Fruit fly (Drosophila melanogaster) whole organism, embryonic: ENCODE data around the gene CG12589.

Experiments used
- CG10274 ChIP-seq: fragments of 200-800 bp; sonication (Bioruptor generic); optimal IDR thresholded peaks from 3 replicates; lab custom pipeline; 2017; ENCODE audit warnings: missing biosample characterization, mild to moderate bottlenecking, missing genetic modification characterization
- CG10366 ChIP-seq: fragments of 200-800 bp; sonication (Bioruptor generic); IDR thresholded peaks from 2 replicates; pipeline ENCODE4 v1.3.6; 2022; ENCODE audit warnings: missing biosample characterization, missing genetic modification characterization
- CG10979 ChIP-seq: fragments of 200-800 bp; sonication (Bioruptor generic); optimal IDR thresholded peaks from 2 replicates; lab custom pipeline; 2018; ENCODE audit warnings: missing biosample characterization, mild to moderate bottlenecking, missing genetic modification characterization, moderate library complexity
- CG14014 ChIP-seq: fragments of 200-800 bp; sonication (Bioruptor generic); IDR thresholded peaks from 2 replicates; pipeline ENCODE4 v1.3.6; 2022; ENCODE audit warnings: missing biosample characterization, missing genetic modification characterization
- CG14860 ChIP-seq: fragments of 200-800 bp; sonication (Bioruptor generic); IDR thresholded peaks from 3 replicates; pipeline ENCODE4 v1.3.6; 2022; ENCODE audit warnings: missing biosample characterization, missing genetic modification characterization; ENCODE audit not compliant: partially characterized antibody
- CG16813 ChIP-seq: fragments of 200-800 bp; sonication (Bioruptor generic); IDR thresholded peaks from 3 replicates; pipeline ENCODE4 v1.3.6; 2022; ENCODE audit warnings: missing biosample characterization, missing genetic modification characterization; ENCODE audit not compliant: partially characterized antibody
- CG17359 ChIP-seq: fragments of 200-800 bp; sonication (Bioruptor generic); optimal IDR thresholded peaks from 3 replicates; lab custom pipeline; 2018; ENCODE audit warnings: missing biosample characterization, mild to moderate bottlenecking, missing genetic modification characterization, moderate library complexity
- CG17829 ChIP-seq: fragments of 200-800 bp; optimal IDR thresholded peaks from 2 replicates; lab custom pipeline; 2019; ENCODE audit warnings: missing biosample characterization, mild to moderate bottlenecking, missing genetic modification characterization, moderate library complexity
- CG18476 ChIP-seq: fragments of 200-800 bp; sonication (Bioruptor generic); optimal IDR thresholded peaks from 2 replicates; lab custom pipeline; 2016; ENCODE audit warnings: missing biosample characterization, mild to moderate bottlenecking, missing genetic modification characterization
- CG34224 ChIP-seq: fragments of 200-800 bp; sonication (Bioruptor generic); IDR thresholded peaks from 3 replicates; pipeline ENCODE4 v1.3.6; 2022; ENCODE audit warnings: missing biosample characterization, missing genetic modification characterization; ENCODE audit not compliant: partially characterized antibody
- CG4282 ChIP-seq: fragments of 200-800 bp; sonication (Bioruptor generic); optimal IDR thresholded peaks from 2 replicates; lab custom pipeline; 2016; ENCODE audit warnings: missing biosample characterization, missing genetic modification characterization
- CG4424 ChIP-seq: fragments of 200-800 bp; sonication (Bioruptor generic); optimal IDR thresholded peaks from 3 replicates; lab custom pipeline; 2016; ENCODE audit warnings: missing biosample characterization, missing genetic modification characterization
- CG4730 ChIP-seq: fragments of 200-800 bp; sonication (Bioruptor generic); IDR thresholded peaks from 2 replicates; pipeline ENCODE4 v1.3.6; 2022; ENCODE audit warnings: missing biosample characterization, missing genetic modification characterization
- CG6813 ChIP-seq: fragments of 200-800 bp; sonication (Bioruptor generic); optimal IDR thresholded peaks from 2 replicates; lab custom pipeline; 2017; ENCODE audit warnings: missing biosample characterization, missing genetic modification characterization, mild to moderate bottlenecking, moderate library complexity, missing genetic modification reagents
- CG7556 ChIP-seq: fragments of 200-800 bp; sonication (Bioruptor generic); optimal IDR thresholded peaks from 2 replicates; lab custom pipeline; 2017; ENCODE audit warnings: missing biosample characterization, mild to moderate bottlenecking, missing genetic modification characterization
- CG7963 ChIP-seq: fragments of 200-800 bp; sonication (Bioruptor generic); IDR thresholded peaks from 3 replicates; pipeline ENCODE4 v1.3.6; 2022; ENCODE audit warnings: missing biosample characterization, missing genetic modification characterization; ENCODE audit not compliant: partially characterized antibody
- CG7987 ChIP-seq: fragments of 200-800 bp; sonication (Bioruptor generic); optimal IDR thresholded peaks from 2 replicates; lab custom pipeline; 2018; ENCODE audit warnings: missing biosample characterization, mild to moderate bottlenecking, missing genetic modification characterization, moderate library complexity
- CG8089 ChIP-seq: fragments of 200-800 bp; sonication (Bioruptor generic); optimal IDR thresholded peaks from 3 replicates; lab custom pipeline; 2016; ENCODE audit warnings: missing biosample characterization, missing genetic modification characterization
- CG8478 ChIP-seq: fragments of >200 bp; optimal IDR thresholded peaks from 2 replicates; lab custom pipeline; 2018
- CG9876 ChIP-seq: fragments of 200-800 bp; sonication (Bioruptor generic); optimal IDR thresholded peaks from 2 replicates; lab custom pipeline; 2016; ENCODE audit warnings: missing biosample characterization, missing genetic modification characterization
- CTCF ChIP-seq: fragments of 200-800 bp; sonication (Bioruptor generic); optimal IDR thresholded peaks from 2 replicates; lab custom pipeline; 2017; ENCODE audit warnings: missing biosample characterization, mild to moderate bottlenecking, missing genetic modification characterization, moderate library complexity
- CrebB ChIP-seq: fragments of 200-800 bp; sonication (Bioruptor generic); optimal IDR thresholded peaks from 3 replicates; lab custom pipeline; 2018; ENCODE audit warnings: missing biosample characterization, mild to moderate bottlenecking, missing genetic modification characterization
- ERR ChIP-seq: fragments of 200-800 bp; sonication (Bioruptor generic); optimal IDR thresholded peaks from 2 replicates; lab custom pipeline; 2016; ENCODE audit warnings: missing biosample characterization, missing genetic modification characterization
- Fer2 ChIP-seq: fragments of 200-800 bp; sonication (Bioruptor generic); optimal IDR thresholded peaks from 2 replicates; lab custom pipeline; 2018; ENCODE audit warnings: missing biosample characterization, mild to moderate bottlenecking, missing genetic modification characterization, moderate library complexity
- H2.0 ChIP-seq: fragments of 200-800 bp; sonication (Bioruptor generic); IDR thresholded peaks from 2 replicates; pipeline ENCODE4 v1.3.6; 2022; ENCODE audit warnings: missing biosample characterization, missing genetic modification characterization
- Hey ChIP-seq: fragments of 200-800 bp; sonication (Bioruptor generic); optimal IDR thresholded peaks from 3 replicates; lab custom pipeline; 2018; ENCODE audit warnings: missing biosample characterization, mild to moderate bottlenecking, missing genetic modification characterization
- HmgZ ChIP-seq: fragments of 200-800 bp; sonication (Bioruptor generic); optimal IDR thresholded peaks from 2 replicates; lab custom pipeline; 2018; ENCODE audit warnings: missing biosample characterization, mild to moderate bottlenecking, missing genetic modification characterization
- Lim3 ChIP-seq: fragments of 200-800 bp; sonication (Bioruptor generic); IDR thresholded peaks from 2 replicates; pipeline ENCODE4 v1.3.6; 2022; ENCODE audit warnings: missing biosample characterization, missing genetic modification characterization
- NFAT ChIP-seq: fragments of 200-800 bp; sonication (Bioruptor generic); IDR thresholded peaks from 2 replicates; pipeline ENCODE4 v1.3.6; 2022; ENCODE audit warnings: missing biosample characterization, missing genetic modification characterization
- Oaz ChIP-seq: fragments of 200-800 bp; sonication (Bioruptor generic); IDR thresholded peaks from 2 replicates; pipeline ENCODE4 v1.3.6; 2022; ENCODE audit warnings: missing biosample characterization, missing genetic modification characterization
- Sox100B ChIP-seq: fragments of 200-800 bp; sonication (Bioruptor generic); optimal IDR thresholded peaks from 3 replicates; lab custom pipeline; 2018; ENCODE audit warnings: missing biosample characterization, mild to moderate bottlenecking, missing genetic modification characterization
- Vsx1 ChIP-seq: fragments of 200-800 bp; sonication (Bioruptor generic); optimal IDR thresholded peaks from 2 replicates; lab custom pipeline; 2017; ENCODE audit warnings: missing biosample characterization, mild to moderate bottlenecking, missing genetic modification characterization, missing genetic modification reagents
- Xbp1 ChIP-seq: fragments of 200-800 bp; sonication (Bioruptor generic); optimal IDR thresholded peaks from 3 replicates; lab custom pipeline; 2016; ENCODE audit warnings: missing biosample characterization, mild to moderate bottlenecking, missing genetic modification characterization
- caup ChIP-seq: fragments of 200-800 bp; sonication (Bioruptor generic); optimal IDR thresholded peaks from 3 replicates; lab custom pipeline; 2017; ENCODE audit warnings: missing biosample characterization, mild to moderate bottlenecking, missing genetic modification characterization, moderate library complexity; ENCODE audit not compliant: severe bottlenecking
- corto ChIP-seq: fragments of 200-800 bp; sonication (Bioruptor generic); optimal IDR thresholded peaks from 2 replicates; lab custom pipeline; 2016; ENCODE audit warnings: missing biosample characterization, mild to moderate bottlenecking, missing genetic modification characterization, moderate library complexity
- en ChIP-seq: fragments of 200-800 bp; sonication (Bioruptor generic); optimal IDR thresholded peaks from 2 replicates; lab custom pipeline; 2016; ENCODE audit warnings: missing biosample characterization, missing genetic modification characterization
- gcm ChIP-seq: fragments of 200-800 bp; sonication (Bioruptor generic); optimal IDR thresholded peaks from 2 replicates; lab custom pipeline; 2019; ENCODE audit warnings: missing biosample characterization, mild to moderate bottlenecking, missing genetic modification characterization, moderate library complexity
- grn ChIP-seq: fragments of 200-800 bp; sonication (Bioruptor generic); optimal IDR thresholded peaks from 3 replicates; lab custom pipeline; 2017; ENCODE audit warnings: missing biosample characterization, missing genetic modification characterization
- lov ChIP-seq, 2 experiments: fragments of 200-800 bp in 1 of 2; fragments of >200 bp in 1 of 2; sonication (Bioruptor generic) in 1 of 2; IDR thresholded peaks in 1 of 2; optimal IDR thresholded peaks in 1 of 2; 2 replicates in 1 of 2; 3 replicates in 1 of 2; pipeline versions ENCODE4 v1.3.6 to Lab custom; 2017 to 2022; ENCODE audit warnings: missing biosample characterization in 1 of 2, missing genetic modification characterization in 1 of 2
- maf-S ChIP-seq: fragments of 200-800 bp; sonication (Bioruptor generic); optimal IDR thresholded peaks from 2 replicates; lab custom pipeline; 2016; ENCODE audit warnings: missing biosample characterization, missing genetic modification characterization
- nerfin-2 ChIP-seq: fragments of 200-800 bp; sonication (Bioruptor generic); IDR thresholded peaks from 2 replicates; pipeline ENCODE4 v1.3.6; 2022; ENCODE audit warnings: missing biosample characterization, missing genetic modification characterization; ENCODE audit not compliant: partially characterized antibody
- odd ChIP-seq: fragments of 200-800 bp; sonication (Bioruptor generic); optimal IDR thresholded peaks from 2 replicates; lab custom pipeline; 2017; ENCODE audit warnings: missing biosample characterization, mild to moderate bottlenecking, missing genetic modification characterization
- sens-2 ChIP-seq: fragments of 200-800 bp; sonication (Bioruptor generic); IDR thresholded peaks from 2 replicates; pipeline ENCODE4 v1.3.6; 2022; ENCODE audit warnings: missing biosample characterization, missing genetic modification characterization
- so ChIP-seq: fragments of 200-800 bp; sonication (Bioruptor generic); IDR thresholded peaks from 3 replicates; pipeline ENCODE4 v1.3.6; 2022; ENCODE audit warnings: missing biosample characterization, missing genetic modification characterization
- sob ChIP-seq: fragments of 200-800 bp; sonication (Bioruptor generic); IDR thresholded peaks from 2 replicates; pipeline ENCODE4 v1.3.6; 2022; ENCODE audit warnings: missing biosample characterization, missing genetic modification characterization
- tio ChIP-seq: fragments of 200-800 bp; sonication (Bioruptor generic); optimal IDR thresholded peaks from 2 replicates; lab custom pipeline; 2017; ENCODE audit warnings: missing biosample characterization, missing genetic modification characterization, inconsistent platforms
- tup ChIP-seq: fragments of 200-800 bp; sonication (Bioruptor generic); optimal IDR thresholded peaks from 2 replicates; lab custom pipeline; 2016; ENCODE audit warnings: missing biosample characterization, mild to moderate bottlenecking, missing genetic modification characterization, moderate library complexity
- unpg ChIP-seq: fragments of 200-800 bp; sonication (Bioruptor generic); optimal IDR thresholded peaks from 3 replicates; lab custom pipeline; 2018; ENCODE audit warnings: missing biosample characterization, mild to moderate bottlenecking, missing genetic modification characterization, moderate library complexity
- zen ChIP-seq: fragments of 200-800 bp; sonication (Bioruptor generic); optimal IDR thresholded peaks from 3 replicates; lab custom pipeline; 2018; ENCODE audit warnings: missing biosample characterization, mild to moderate bottlenecking, missing genetic modification characterization, moderate library complexity
- zfh2 ChIP-seq: fragments of 200-800 bp; sonication (Bioruptor generic); optimal IDR thresholded peaks from 2 replicates; lab custom pipeline; 2016; ENCODE audit warnings: missing biosample characterization, missing genetic modification characterization

The CG12589 gene

dm6 chr3R:5127790-5128243 lies 11.0 kb downstream of the CG12589 start, which contains the start of gene RabGGTa (continued):
- TF ChIP-seq Lim3 (no peak), Fer2 (tag; lab: Kevin White, UChicago) (no peak), CG4424 (peak; percentile 57), maf-S (GFP tag; lab: Kevin White, UChicago) (peak; percentile 9), CrebB (peak; percentile 36), corto (GFP tag; lab: Kevin White, UChicago) (no peak), CG6813 (peak; percentile 41), CG7556 (GFP tag; lab: Kevin White, UChicago) (peak; percentile 54), CG4730 (GFP tag; lab: Robert Waterston, UW) (peak; percentile 62; the same call in 1 of the 2 replicates), CTCF (no peak), ERR (GFP tag; lab: Kevin White, UChicago) (no peak), CG14860 (GFP tag; lab: Robert Waterston, UW) (no peak), NFAT (GFP tag; lab: Robert Waterston, UW) (no peak), odd (GFP tag; lab: Kevin White, UChicago) (peak; percentile 34), H2.0 (GFP tag; lab: Robert Waterston, UW) (peak; percentile 74), sob (GFP tag; lab: Robert Waterston, UW) (peak; percentile 73; the same call in 1 of the 2 replicates), CG17359 (tag; lab: Kevin White, UChicago) (peak; percentile 77), en (GFP tag; lab: Kevin White, UChicago) (peak; percentile 20), CG10979 (peak; percentile 70), CG9876 (peak; percentile 27), gcm (GFP tag; lab: Kevin White, UChicago) (peak; percentile 60), tup (GFP tag; lab: Kevin White, UChicago) (no peak), sens-2 (no peak), so (GFP tag; lab: Robert Waterston, UW) (peak; percentile 80), CG14014 (peak; percentile 78), unpg (GFP tag; lab: Kevin White, UChicago) (peak; percentile 77), Xbp1 (GFP tag; lab: Kevin White, UChicago) (peak; percentile 66), Sox100B (peak; percentile 59), HmgZ (tag; lab: Kevin White, UChicago) (peak; percentile 76), CG10366 (GFP tag; lab: Robert Waterston, UW) (peak; percentile 63), zen (tag; lab: Kevin White, UChicago) (peak; percentile 57), CG8478 (lab: Kevin White, UChicago) (no peak), CG8089 (no peak), CG7963 (no peak), Hey (tag; lab: Kevin White, UChicago) (no peak), Oaz (GFP tag; lab: Robert Waterston, UW) (peak; percentile 44), nerfin-2 (no peak), grn (GFP tag; lab: Kevin White, UChicago) (no peak), lov (optimal IDR thresholded peaks at IDR 0.05; lab: Kevin White, UChicago) (no peak), lov (GFP tag; IDR thresholded peaks at IDR 0.05; lab: Robert Waterston, UW) (0 out of 3 replicates have a peak, but pooled peaks have one; percentile 19), CG17829 (tag; lab: Kevin White, UChicago) (peak; percentile 72), CG7987 (GFP tag; lab: Kevin White, UChicago) (no peak), CG18476 (GFP tag; lab: Kevin White, UChicago) (peak; percentile 62), caup (GFP tag; lab: Kevin White, UChicago) (peak; percentile 30), Vsx1 (GFP tag; lab: Kevin White, UChicago) (no peak), tio (peak; percentile 55), CG16813 (no peak), CG34224 (GFP tag; lab: Robert Waterston, UW) (no peak), zfh2 (peak; percentile 46), CG10274 (GFP tag; lab: Kevin White, UChicago) (no peak), CG4282 (GFP tag; lab: Kevin White, UChicago) (no peak)
